Fruit fly (Drosophila melanogaster): Measurements from ENCODE around the gene kek2.

DNA sequence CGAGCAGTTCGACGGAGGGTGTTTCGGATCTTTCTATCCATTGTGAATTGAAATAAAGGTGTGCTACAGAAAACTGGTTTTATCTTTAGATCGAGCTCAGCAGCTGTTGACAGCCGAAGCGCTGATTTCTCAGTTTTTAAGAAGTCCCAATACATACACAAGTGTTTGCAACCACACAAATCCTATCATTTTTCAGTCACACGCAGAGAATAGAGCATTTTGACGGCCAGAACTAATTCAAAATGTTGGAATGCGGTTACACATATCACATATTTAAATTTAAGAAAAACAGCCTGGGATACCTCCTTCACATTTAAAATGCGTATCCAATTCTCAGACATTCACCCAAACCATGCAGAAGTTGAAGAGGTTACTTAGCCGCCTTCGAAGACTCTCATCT is 67.0 kb downstream of the kek2 start, which contains the start of gene CG6614:
- TF ChIP-seq ttk (optimal IDR thresholded peaks at IDR 0.05) (no peak), h (optimal IDR thresholded peaks at IDR 0.05) (no peak)
